Worm (Caenorhabditis elegans) whole organism, L4 larva: Measurements from ENCODE around the gene F53H2.3.
A peak's percentile ranks its signal among the peaks of the same experiment; 100 is the strongest.

ENCODE experiments used
- D1046.2 ChIP-seq: fragments of 200-800 bp; sonication (Bioruptor generic); IDR thresholded peaks from 2 replicates; pipeline ENCODE4 v1.3.6; 2022; ENCODE audit warnings: missing genetic modification characterization, missing compliant biosample characterization
- F44E2.7 ChIP-seq: fragments of 200-800 bp; sonication (Bioruptor generic); IDR thresholded peaks from 2 replicates; pipeline ENCODE4 v2.1.2; 2022; ENCODE audit warnings: missing genetic modification characterization, missing compliant biosample characterization
- ZK337.2 ChIP-seq: fragments of 200-800 bp; sonication (Bioruptor generic); IDR thresholded peaks from 2 replicates; pipeline ENCODE4 v1.3.6; 2022; ENCODE audit warnings: missing genetic modification reagents, missing genetic modification characterization, missing compliant biosample characterization
- aha-1 ChIP-seq: fragments of 150-350 bp; peaks from one replicate; lab custom pipeline; 2014; ENCODE audit warnings: missing biosample characterization, missing genetic modification characterization
- aly-2 ChIP-seq: sonication (generic microtip); optimal IDR thresholded peaks from 2 replicates; lab custom pipeline; 2018; ENCODE audit warnings: missing biosample characterization, missing genetic modification characterization
- ama-1 ChIP-seq: fragments of 150-350 bp; optimal IDR thresholded peaks from 2 replicates; lab custom pipeline; 2014; ENCODE audit warnings: inconsistent platforms, mixed read lengths
- arid-1 ChIP-seq: fragments of 200-800 bp; sonication (Bioruptor generic); conservative IDR thresholded peaks from 2 replicates; pipeline ENCODE4 v1.3.6; 2022; ENCODE audit warnings: missing genetic modification reagents, missing genetic modification characterization, missing compliant biosample characterization
- ceh-44 ChIP-seq: fragments of 200-800 bp; sonication (Bioruptor generic); IDR thresholded peaks from 2 replicates; pipeline ENCODE4 v1.3.6; 2022; ENCODE audit warnings: missing genetic modification reagents, missing genetic modification characterization, missing compliant biosample characterization
- ceh-62 ChIP-seq: sonication (generic microtip); optimal IDR thresholded peaks from 2 replicates; lab custom pipeline; 2017; ENCODE audit warnings: missing biosample characterization, missing genetic modification characterization
- ces-1 ChIP-seq: fragments of 150-350 bp; sonication (generic microtip); optimal IDR thresholded peaks from 4 replicates; lab custom pipeline; 2014; ENCODE audit warnings: missing biosample characterization, missing genetic modification reagents, missing genetic modification characterization
- ctbp-1 ChIP-seq: fragments of 200-800 bp; sonication (Bioruptor generic); IDR thresholded peaks from 2 replicates; pipeline ENCODE4 v1.3.6; 2022; ENCODE audit warnings: missing genetic modification reagents, missing genetic modification characterization, missing compliant biosample characterization
- daf-12 ChIP-seq: fragments of 150-350 bp; optimal IDR thresholded peaks from 2 replicates; lab custom pipeline; 2014; ENCODE audit warnings: missing biosample characterization, missing genetic modification reagents, missing genetic modification characterization
- daf-16 ChIP-seq, 3 experiments: sonication (generic microtip); optimal IDR thresholded peaks; 2 replicates each; lab custom pipeline; 2016 to 2017; ENCODE audit warnings: missing genetic modification characterization in 3 of 3, missing genetic modification reagents in 3 of 3, mild to moderate bottlenecking in 2 of 3, missing compliant biosample characterization in 2 of 3, missing biosample characterization in 1 of 3, moderate library complexity in 1 of 3
- daf-19 ChIP-seq: fragments of 200-800 bp; sonication (Bioruptor generic); conservative IDR thresholded peaks from 2 replicates; pipeline ENCODE4 v1.3.6; 2022; ENCODE audit warnings: missing genetic modification characterization, missing compliant biosample characterization
- duxl-1 ChIP-seq: sonication (generic microtip); optimal IDR thresholded peaks from 2 replicates; lab custom pipeline; 2016; ENCODE audit warnings: mild to moderate bottlenecking, missing genetic modification characterization, moderate library complexity, missing compliant biosample characterization; ENCODE audit not compliant: poor library complexity
- dve-1 ChIP-seq: sonication (generic microtip); optimal IDR thresholded peaks from 2 replicates; lab custom pipeline; 2017; ENCODE audit warnings: antibody characterized with exemption, mild to moderate bottlenecking, missing genetic modification characterization, missing compliant biosample characterization; ENCODE audit not compliant: insufficient read depth
- egl-27 ChIP-seq: sonication (generic microtip); optimal IDR thresholded peaks from 3 replicates; lab custom pipeline; 2017; ENCODE audit warnings: missing biosample characterization, missing genetic modification reagents, missing genetic modification characterization
- egl-43 ChIP-seq: fragments of 200-800 bp; sonication (Bioruptor generic); IDR thresholded peaks from 2 replicates; pipeline ENCODE4 v1.3.6; 2022; ENCODE audit warnings: missing genetic modification reagents, missing genetic modification characterization, missing compliant biosample characterization
- fkh-10 ChIP-seq: fragments of 150-350 bp; optimal IDR thresholded peaks from 2 replicates; lab custom pipeline; 2014; ENCODE audit warnings: missing biosample characterization, missing genetic modification reagents, missing genetic modification characterization
- hlh-11 ChIP-seq: fragments of 200-800 bp; sonication (Bioruptor generic); optimal IDR thresholded peaks from 2 replicates; lab custom pipeline; 2018; ENCODE audit warnings: mild to moderate bottlenecking, missing genetic modification characterization, missing compliant biosample characterization
- hlh-30 ChIP-seq: sonication (generic microtip); optimal IDR thresholded peaks from 2 replicates; lab custom pipeline; 2017; ENCODE audit warnings: antibody characterized with exemption, mild to moderate bottlenecking, missing genetic modification characterization, missing compliant biosample characterization; ENCODE audit not compliant: insufficient read depth
- hmg-1.1 ChIP-seq: fragments of 200-800 bp; sonication (Bioruptor generic); IDR thresholded peaks from 2 replicates; pipeline ENCODE4 v1.3.6; 2022; ENCODE audit warnings: missing genetic modification reagents, missing genetic modification characterization, missing compliant biosample characterization
- jun-1 ChIP-seq: fragments of 150-350 bp; optimal IDR thresholded peaks from 2 replicates; lab custom pipeline; 2014; ENCODE audit warnings: missing biosample characterization, missing genetic modification reagents, missing genetic modification characterization
- lin-1 ChIP-seq: fragments of 200-800 bp; sonication (Bioruptor generic); IDR thresholded peaks from 2 replicates; pipeline ENCODE4 v1.3.6; 2022; ENCODE audit warnings: missing genetic modification reagents, missing genetic modification characterization, missing compliant biosample characterization
- lin-13 ChIP-seq: fragments of 150-350 bp; optimal IDR thresholded peaks from 2 replicates; lab custom pipeline; 2014; ENCODE audit warnings: missing biosample characterization, missing genetic modification reagents, missing genetic modification characterization
- lin-15B ChIP-seq: fragments of 150-350 bp; sonication (generic microtip); optimal IDR thresholded peaks from 3 replicates; lab custom pipeline; 2014; ENCODE audit warnings: missing biosample characterization, missing genetic modification characterization
- lir-3 ChIP-seq: sonication (generic microtip); optimal IDR thresholded peaks from 2 replicates; lab custom pipeline; 2016; ENCODE audit warnings: mild to moderate bottlenecking, missing genetic modification characterization, missing compliant biosample characterization
- madf-5 ChIP-seq, 2 experiments: fragments of 200-800 bp; sonication (Bioruptor generic); IDR thresholded peaks; 2 replicates each; pipeline ENCODE4 v1.3.6; 2022; ENCODE audit warnings: missing compliant biosample characterization in 2 of 2, missing genetic modification characterization in 2 of 2
- mdl-1 ChIP-seq, 2 experiments: fragments of 150-350 bp in 1 of 2; sonication (generic microtip) in 1 of 2; optimal IDR thresholded peaks; 2 replicates each; lab custom pipeline; 2014 to 2017; ENCODE audit warnings: missing biosample characterization in 2 of 2, missing genetic modification characterization in 2 of 2
- mep-1 ChIP-seq: fragments of 150-350 bp; sonication (generic microtip); optimal IDR thresholded peaks from 3 replicates; lab custom pipeline; 2014; ENCODE audit warnings: missing biosample characterization, missing genetic modification characterization
- mes-2 ChIP-seq: sonication (generic microtip); optimal IDR thresholded peaks from 2 replicates; lab custom pipeline; 2016; ENCODE audit warnings: missing genotype, mild to moderate bottlenecking, missing genetic modification characterization, missing compliant biosample characterization; ENCODE audit not compliant: poor library complexity, severe bottlenecking
- mxl-3 ChIP-seq: fragments of 200-800 bp; sonication (Bioruptor generic); optimal IDR thresholded peaks from 2 replicates; lab custom pipeline; 2018; ENCODE audit warnings: mild to moderate bottlenecking, missing genetic modification characterization, missing compliant biosample characterization
- nhr-10 ChIP-seq: fragments of 150-350 bp; optimal IDR thresholded peaks from 2 replicates; lab custom pipeline; 2014; ENCODE audit warnings: missing biosample characterization, missing genetic modification characterization
- nhr-102 ChIP-seq: sonication (generic microtip); optimal IDR thresholded peaks from 2 replicates; lab custom pipeline; 2016; ENCODE audit warnings: mild to moderate bottlenecking, missing genetic modification characterization, moderate library complexity, missing compliant biosample characterization
- nhr-11 ChIP-seq: fragments of 150-350 bp; optimal IDR thresholded peaks from 2 replicates; lab custom pipeline; 2014; ENCODE audit warnings: missing biosample characterization, missing genetic modification characterization
- nhr-111 ChIP-seq: fragments of 200-800 bp; sonication (Bioruptor generic); optimal IDR thresholded peaks from 2 replicates; lab custom pipeline; 2018; ENCODE audit warnings: mild to moderate bottlenecking, missing genetic modification characterization, missing compliant biosample characterization
- nhr-25 ChIP-seq: sonication (generic microtip); optimal IDR thresholded peaks from 2 replicates; lab custom pipeline; 2017; ENCODE audit warnings: missing genetic modification characterization, mild to moderate bottlenecking, missing compliant biosample characterization, antibody characterized with exemption, moderate library complexity, borderline replicate concordance; ENCODE audit not compliant: insufficient read depth
- nhr-28 ChIP-seq: fragments of 150-350 bp; optimal IDR thresholded peaks from 2 replicates; lab custom pipeline; 2014; ENCODE audit warnings: missing biosample characterization, missing genetic modification characterization
- nhr-6 ChIP-seq: fragments of 150-350 bp; optimal IDR thresholded peaks from 2 replicates; lab custom pipeline; 2014; ENCODE audit warnings: missing biosample characterization, missing genetic modification characterization
- pqm-1 ChIP-seq: sonication (generic microtip); optimal IDR thresholded peaks from 2 replicates; lab custom pipeline; 2017; ENCODE audit warnings: missing biosample characterization, missing genetic modification characterization
- saeg-2 ChIP-seq: fragments of 200-800 bp; sonication (Bioruptor generic); IDR thresholded peaks from 2 replicates; pipeline ENCODE4 v1.3.6; 2022; ENCODE audit warnings: missing genetic modification reagents, missing genetic modification characterization, missing compliant biosample characterization
- sdz-12 ChIP-seq: fragments of 200-800 bp; sonication (Bioruptor generic); optimal IDR thresholded peaks from 2 replicates; lab custom pipeline; 2018; ENCODE audit warnings: mild to moderate bottlenecking, missing genetic modification characterization, missing compliant biosample characterization
- snpc-1.2 ChIP-seq: fragments of 200-800 bp; sonication (Bioruptor generic); IDR thresholded peaks from 2 replicates; pipeline ENCODE4 v1.3.6; 2022; ENCODE audit warnings: missing genetic modification reagents, missing genetic modification characterization, missing compliant biosample characterization
- unc-130 ChIP-seq: sonication (generic microtip); optimal IDR thresholded peaks from 2 replicates; lab custom pipeline; 2016; ENCODE audit warnings: missing genetic modification reagents, missing genetic modification characterization, missing compliant biosample characterization
- vab-7 ChIP-seq: fragments of 200-800 bp; sonication (Bioruptor generic); IDR thresholded peaks from 2 replicates; pipeline ENCODE4 v1.3.6; 2022; ENCODE audit warnings: missing genetic modification reagents, missing genetic modification characterization, missing compliant biosample characterization
- zag-1 ChIP-seq: fragments of 150-350 bp; optimal IDR thresholded peaks from 2 replicates; lab custom pipeline; 2014; ENCODE audit warnings: missing biosample characterization, missing genetic modification characterization
- zfp-2 ChIP-seq: sonication (generic microtip); optimal IDR thresholded peaks from 2 replicates; lab custom pipeline; 2016; ENCODE audit warnings: mild to moderate bottlenecking, missing genetic modification characterization, missing compliant biosample characterization
- zfp-3 ChIP-seq: fragments of 200-800 bp; sonication (Bioruptor generic); conservative IDR thresholded peaks from 2 replicates; pipeline ENCODE4 v1.3.6; 2022; ENCODE audit warnings: missing genetic modification reagents, missing genetic modification characterization, missing compliant biosample characterization
- zip-11 ChIP-seq: fragments of 200-800 bp; sonication (Bioruptor generic); IDR thresholded peaks from 2 replicates; pipeline ENCODE4 v1.3.6; 2022; ENCODE audit warnings: missing genetic modification characterization, missing compliant biosample characterization
- ztf-11 ChIP-seq: fragments of 150-350 bp; optimal IDR thresholded peaks from 2 replicates; lab custom pipeline; 2014; ENCODE audit warnings: missing biosample characterization, missing genetic modification characterization

Gene F53H2.3

DNA sequence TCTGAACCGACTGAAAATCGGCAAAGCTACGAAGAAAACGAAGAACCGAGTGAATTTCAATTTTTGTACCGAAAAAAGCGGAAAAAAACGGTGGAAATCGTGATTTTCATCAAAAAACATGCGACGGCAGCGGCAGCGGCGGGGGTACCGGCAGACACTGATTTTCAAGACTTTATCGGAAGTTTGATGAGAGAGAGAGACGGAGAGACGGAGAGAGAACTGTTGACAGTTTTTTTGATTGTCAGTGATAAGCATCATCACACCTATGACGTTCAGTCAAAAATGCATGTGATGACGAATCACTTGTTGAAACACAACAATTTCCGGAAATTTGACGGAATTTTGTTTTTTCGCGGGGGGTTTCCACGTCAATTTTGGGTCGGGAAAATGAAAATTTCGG, 1.9 kb upstream of the F53H2.3 start (continued):
- TF ChIP-seq madf-5 (GFP tag; IDR thresholded peaks at IDR 0.05; lab: Robert Waterston, UW), result no peak
- TF ChIP-seq mep-1 (tag; lab: Kevin White, UChicago), result no peak
- peak in 1 of 2 experiments; percentile 46 for TF ChIP-seq mdl-1 (tag; optimal IDR thresholded peaks at IDR 0.05; lab: Kevin White, UChicago)
- peak; percentile 62 for TF ChIP-seq mxl-3 (GFP tag; lab: Kevin White, UChicago)
- TF ChIP-seq F44E2.7 (GFP tag; lab: Robert Waterston, UW), result no peak
- TF ChIP-seq daf-12, result no peak
- TF ChIP-seq lin-1 (GFP tag; lab: Robert Waterston, UW), result peak; percentile 95
- TF ChIP-seq hlh-30 (tag; lab: Kevin White, UChicago), result peak; percentile 85
- peak; percentile 28 for TF ChIP-seq nhr-102 (tag; lab: Kevin White, UChicago)
- TF ChIP-seq pqm-1 (tag; lab: Kevin White, UChicago), result peak; percentile 47
- no peak for TF ChIP-seq snpc-1.2 (GFP tag; lab: Robert Waterston, UW)
- TF ChIP-seq zag-1 (tag; lab: Kevin White, UChicago), result no peak
- TF ChIP-seq hlh-11, result peak; percentile 90
- no peak for TF ChIP-seq unc-130 (GFP tag; lab: Kevin White, UChicago)
- peak; percentile 74 for TF ChIP-seq nhr-28
- peak; percentile 74 for TF ChIP-seq dve-1 (tag; lab: Kevin White, UChicago)
- no peak for TF ChIP-seq lin-15B (tag; lab: Kevin White, UChicago)
- no peak for TF ChIP-seq daf-19 (GFP tag; lab: Robert Waterston, UW)
- no peak for TF ChIP-seq ctbp-1 (GFP tag; lab: Robert Waterston, UW)
- no peak for TF ChIP-seq lir-3
- no peak for TF ChIP-seq aly-2
- TF ChIP-seq daf-16 (GFP tag; optimal IDR thresholded peaks at IDR 0.05; lab: Kevin White, UChicago), result no peak
- TF ChIP-seq daf-16 (tag; optimal IDR thresholded peaks at IDR 0.05; lab: Kevin White, UChicago), result peak; percentile 91
- peak; percentile 92 for TF ChIP-seq ama-1 (lab: Kevin White, UChicago)
- no peak for TF ChIP-seq ceh-62
- TF ChIP-seq zfp-3, result no peak
- TF ChIP-seq hmg-1.1 (GFP tag; lab: Robert Waterston, UW), result no peak
- TF ChIP-seq D1046.2 (GFP tag; lab: Robert Waterston, UW), result no peak
- no peak for TF ChIP-seq ZK337.2 (GFP tag; lab: Robert Waterston, UW)
- TF ChIP-seq fkh-10 (GFP tag; lab: Kevin White, UChicago), result no peak
- TF ChIP-seq zfp-2 (tag; lab: Kevin White, UChicago), result no peak
- TF ChIP-seq egl-27 (tag; lab: Kevin White, UChicago), result no peak
- no peak for TF ChIP-seq sdz-12
- TF ChIP-seq nhr-11 (tag; lab: Kevin White, UChicago), result no peak
- no peak for TF ChIP-seq nhr-25 (tag; lab: Kevin White, UChicago)
- no peak for TF ChIP-seq egl-43 (GFP tag; lab: Robert Waterston, UW)
- TF ChIP-seq vab-7 (GFP tag; lab: Robert Waterston, UW), result no peak

DNA sequence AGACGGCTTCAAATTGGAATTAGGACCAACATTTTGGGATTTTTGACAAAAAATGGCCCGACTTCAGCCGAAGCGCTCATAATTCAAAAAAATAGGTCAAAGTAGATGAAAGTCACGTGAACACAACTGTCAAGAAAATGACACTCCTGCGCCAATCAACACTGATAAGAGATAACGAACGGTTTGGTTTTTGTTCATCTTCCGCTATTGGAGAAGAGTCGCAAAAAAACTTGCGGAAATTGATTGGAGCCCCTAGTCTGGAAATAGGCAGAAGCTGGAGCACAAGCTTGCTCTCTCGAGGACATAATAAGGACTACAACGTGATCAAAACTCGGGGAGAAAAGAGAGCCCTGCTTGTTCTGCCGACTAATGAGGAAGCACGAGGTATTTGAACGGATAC, 666 bp upstream of the F53H2.3 start:
- TF ChIP-seq arid-1 (GFP tag; lab: Robert Waterston, UW), result no peak
- TF ChIP-seq hmg-1.1 (GFP tag; lab: Robert Waterston, UW), result 0 out of 2 replicates have a peak, but pooled peaks have one; percentile 31
- peak; percentile 5 for TF ChIP-seq mep-1 (tag; lab: Kevin White, UChicago)
- no peak for TF ChIP-seq nhr-25 (tag; lab: Kevin White, UChicago)
- TF ChIP-seq daf-19 (GFP tag; lab: Robert Waterston, UW), result no peak
- TF ChIP-seq ztf-11 (tag; lab: Kevin White, UChicago), result no peak
- TF ChIP-seq nhr-6 (tag; lab: Kevin White, UChicago), result peak; percentile 8
- TF ChIP-seq dve-1 (tag; lab: Kevin White, UChicago), result peak; percentile 79
- TF ChIP-seq zip-11 (GFP tag; lab: Robert Waterston, UW), result no peak
- TF ChIP-seq aha-1, result no peak
- no peak for TF ChIP-seq mes-2 (tag; lab: Kevin White, UChicago)
- no peak for TF ChIP-seq duxl-1
- no peak for TF ChIP-seq sdz-12
- no peak for TF ChIP-seq nhr-111 (GFP tag; lab: Kevin White, UChicago)
- no peak for TF ChIP-seq jun-1 (tag; lab: Kevin White, UChicago)
- TF ChIP-seq nhr-28, result peak; percentile 76
- no peak for TF ChIP-seq nhr-10
- no peak for TF ChIP-seq ces-1 (GFP tag; lab: Kevin White, UChicago)
- TF ChIP-seq saeg-2, result no peak
- peak; percentile 12 for TF ChIP-seq lin-13 (GFP tag; lab: Kevin White, UChicago)
- peak; percentile 57 for TF ChIP-seq hlh-30 (tag; lab: Kevin White, UChicago)
- no peak for TF ChIP-seq ceh-44 (GFP tag; lab: Robert Waterston, UW)
